Worm (Caenorhabditis elegans): Measurements from ENCODE around the gene nlp-2.
A peak's percentile ranks its signal among the peaks of the same experiment; 100 is the strongest.

Gene nlp-2

DNA sequence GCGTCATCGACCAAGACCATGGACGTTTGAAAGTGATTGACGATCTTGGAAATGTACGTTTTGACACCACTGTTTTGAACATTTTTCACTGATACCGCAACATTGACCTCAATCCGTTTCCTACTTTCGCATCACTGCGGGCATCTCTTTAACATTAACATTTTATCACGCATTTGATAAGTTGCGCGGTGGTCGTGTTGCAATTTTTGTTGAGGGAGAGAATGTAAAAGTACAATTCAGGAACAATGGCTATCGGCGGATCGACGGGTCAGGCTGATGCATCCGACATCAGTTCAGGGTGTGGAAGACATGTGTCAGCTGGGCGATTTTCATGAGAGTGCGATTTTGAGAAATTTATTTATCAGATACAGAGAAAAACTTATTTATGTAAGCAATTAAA lies 41.3 kb downstream of the nlp-2 start:
- TF ChIP-seq lin-39 (tag; optimal IDR thresholded peaks at IDR 0.05) (no peak), snpc-4 (tag; optimal IDR thresholded peaks at IDR 0.05) (no peak), elt-2 (tag; optimal IDR thresholded peaks at IDR 0.05) (no peak), nhr-23 (tag; optimal IDR thresholded peaks at IDR 0.05) (peak; percentile 80), aly-2 (tag; optimal IDR thresholded peaks at IDR 0.05) (no peak), ceh-9 (tag; optimal IDR thresholded peaks at IDR 0.05) (no peak), lin-15B (tag; optimal IDR thresholded peaks at IDR 0.05) (no peak), zag-1 (tag; optimal IDR thresholded peaks at IDR 0.05) (no peak), ZK546.5 (tag; optimal IDR thresholded peaks at IDR 0.05) (no peak)

DNA sequence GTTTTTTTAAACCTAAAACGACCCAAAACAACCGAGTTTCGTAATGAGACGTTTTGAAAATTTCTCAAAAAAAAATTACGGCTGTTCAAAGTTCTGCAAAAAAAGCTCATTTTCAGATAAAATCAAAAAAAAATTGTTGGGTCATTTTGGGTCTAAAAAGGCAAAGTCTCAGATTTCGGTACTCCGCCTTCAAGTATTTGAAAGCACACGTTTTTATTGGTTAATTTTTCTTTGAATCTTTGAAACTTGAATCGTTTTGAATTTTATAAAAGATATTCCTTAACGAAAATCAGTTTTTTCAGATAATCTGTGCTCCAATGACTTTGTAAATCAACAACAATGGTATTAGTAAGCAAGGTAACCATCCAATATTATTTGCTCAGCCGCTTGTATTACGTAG lies 41.8 kb downstream of the nlp-2 start, which contains the start of gene hum-6:
hum-6 (plus strand) TSS at position 301 of the 400 bp plus-strand sequence.
- TF ChIP-seq nhr-67 (tag; optimal IDR thresholded peaks at IDR 0.05) (no peak), ztf-4 (tag; optimal IDR thresholded peaks at IDR 0.05) (no peak), nhr-11 (tag; optimal IDR thresholded peaks at IDR 0.05) (no peak), ZK546.5 (tag; optimal IDR thresholded peaks at IDR 0.05) (no peak), ama-1 (optimal IDR thresholded peaks at IDR 0.05) (no peak), elt-2 (tag; optimal IDR thresholded peaks at IDR 0.05) (no peak), fkh-10 (GFP tag; optimal IDR thresholded peaks at IDR 0.05) (no peak), pqm-1 (tag; optimal IDR thresholded peaks at IDR 0.05) (no peak)

DNA sequence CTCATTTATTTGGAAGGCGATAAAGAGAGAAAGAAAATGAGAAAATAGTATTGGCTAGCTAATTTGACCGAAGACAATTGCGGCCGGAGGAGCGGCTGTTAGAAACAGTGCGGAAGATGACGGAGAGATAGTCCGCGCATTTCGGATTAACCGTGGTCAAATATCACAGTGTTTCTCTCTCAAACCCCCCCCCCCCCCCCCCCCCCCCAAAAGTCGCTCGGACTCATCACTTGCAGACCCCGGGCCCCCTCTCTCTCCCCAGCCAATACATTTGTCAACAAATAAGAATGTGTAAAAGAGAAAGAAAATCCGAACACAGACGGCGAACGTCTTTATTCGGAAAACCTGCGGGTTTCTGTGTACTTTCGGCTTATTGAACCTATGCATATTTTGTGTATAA lies 42.7 kb downstream of the nlp-2 start:
- TF ChIP-seq unc-62 (GFP tag; optimal IDR thresholded peaks at IDR 0.05) (no peak), skn-1 (tag; optimal IDR thresholded peaks at IDR 0.05) (no peak), lin-39 (tag; optimal IDR thresholded peaks at IDR 0.05) (no peak), nhr-23 (tag; optimal IDR thresholded peaks at IDR 0.05) (no peak), ztf-11 (tag; optimal IDR thresholded peaks at IDR 0.05) (no peak)

DNA sequence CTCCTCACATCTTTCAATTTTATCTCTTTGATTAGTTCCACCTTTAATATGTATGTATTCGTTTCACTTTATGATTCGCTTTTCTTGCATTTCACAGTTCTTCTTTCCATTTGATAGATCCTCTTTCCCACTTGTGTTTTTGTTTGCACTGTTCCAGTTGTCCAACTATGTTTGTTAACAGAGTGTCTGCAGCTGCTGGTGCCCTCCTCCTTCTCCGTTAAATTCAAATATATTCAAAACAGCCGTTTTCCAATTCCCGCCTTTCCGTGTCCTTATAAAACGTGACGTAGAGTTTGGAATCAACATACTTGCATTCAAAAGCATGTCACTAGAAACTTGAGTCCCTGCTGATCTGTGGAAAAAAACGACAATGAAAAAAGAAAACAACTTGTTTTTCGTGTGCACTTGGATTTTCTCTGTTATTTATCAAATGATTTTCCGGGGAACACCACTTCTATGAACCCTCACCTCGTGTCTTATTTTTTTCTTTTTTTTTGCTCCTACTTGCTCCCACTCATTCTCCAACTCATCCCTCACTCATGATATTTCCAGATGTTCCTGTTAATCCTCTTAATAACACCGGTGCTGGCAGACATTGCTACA lies 50.3 kb downstream of the nlp-2 start, which contains the start of gene T10H10.2:
T10H10.2 (plus strand) TSS at position 553 of the 603 bp plus-strand sequence.
- no peak for TF ChIP-seq ceh-9 (tag; optimal IDR thresholded peaks at IDR 0.05)
- no peak for TF ChIP-seq nhr-77 (tag; optimal IDR thresholded peaks at IDR 0.05)
- TF ChIP-seq ztf-11 (tag; optimal IDR thresholded peaks at IDR 0.05) = no peak
- no peak for TF ChIP-seq nhr-23 (tag; optimal IDR thresholded peaks at IDR 0.05)
- TF ChIP-seq nhr-237 (tag; optimal IDR thresholded peaks at IDR 0.05) = no peak
- no peak for TF ChIP-seq nhr-25 (tag; optimal IDR thresholded peaks at IDR 0.05)
- no peak for TF ChIP-seq pha-4 (tag; optimal IDR thresholded peaks at IDR 0.05)
- TF ChIP-seq pqm-1 (tag; optimal IDR thresholded peaks at IDR 0.05) = no peak
- no peak for TF ChIP-seq elt-1 (tag; optimal IDR thresholded peaks at IDR 0.05)
- no peak for TF ChIP-seq nhr-43 (tag; optimal IDR thresholded peaks at IDR 0.05; ENCODE audit: poor library complexity, severe bottlenecking)
- TF ChIP-seq aly-2 (tag; optimal IDR thresholded peaks at IDR 0.05) = no peak
- TF ChIP-seq fos-1 (tag; optimal IDR thresholded peaks at IDR 0.05) = no peak
- TF ChIP-seq elt-2 (tag; optimal IDR thresholded peaks at IDR 0.05) = no peak
- no peak for TF ChIP-seq nhr-11 (tag; optimal IDR thresholded peaks at IDR 0.05)
- no peak for TF ChIP-seq ceh-28 (tag; optimal IDR thresholded peaks at IDR 0.05)
- TF ChIP-seq egl-27 (tag; optimal IDR thresholded peaks at IDR 0.05) = no peak

Data from whole organism, L3 larva.